Worm (Caenorhabditis elegans) whole organism, late embryonic: ENCODE data around the gene cysl-2.

Source experiments
- F13H6.1 ChIP-seq: sonication (generic microtip); optimal IDR thresholded peaks from 2 replicates; lab custom pipeline; 2016; ENCODE audit warnings: missing genetic modification characterization, missing compliant biosample characterization
- ahr-1 ChIP-seq: sonication (generic microtip); optimal IDR thresholded peaks from 2 replicates; lab custom pipeline; 2016; ENCODE audit warnings: missing genetic modification characterization, missing compliant biosample characterization
- ceh-19 ChIP-seq: fragments of 200-800 bp; sonication (Bioruptor generic); optimal IDR thresholded peaks from 2 replicates; lab custom pipeline; 2018; ENCODE audit warnings: mild to moderate bottlenecking, missing genetic modification characterization, missing compliant biosample characterization
- ceh-2 ChIP-seq: sonication (generic microtip); optimal IDR thresholded peaks from 2 replicates; lab custom pipeline; 2016; ENCODE audit warnings: missing genotype, missing genetic modification characterization, missing compliant biosample characterization
- ceh-24 ChIP-seq: sonication (generic microtip); optimal IDR thresholded peaks from 2 replicates; lab custom pipeline; 2016; ENCODE audit warnings: mild to moderate bottlenecking, missing genetic modification characterization, missing compliant biosample characterization
- ceh-48 ChIP-seq: sonication (generic microtip); optimal IDR thresholded peaks from 2 replicates; lab custom pipeline; 2016; ENCODE audit warnings: missing genetic modification characterization, inconsistent platforms, missing compliant biosample characterization
- ceh-6 ChIP-seq: fragments of 200-800 bp; sonication (Bioruptor generic); optimal IDR thresholded peaks from 2 replicates; lab custom pipeline; 2018; ENCODE audit warnings: mild to moderate bottlenecking, missing genetic modification characterization, missing compliant biosample characterization
- che-1 ChIP-seq: sonication (generic microtip); optimal IDR thresholded peaks from 2 replicates; lab custom pipeline; 2016; ENCODE audit warnings: mild to moderate bottlenecking, missing genetic modification characterization, missing compliant biosample characterization
- dve-1 ChIP-seq: sonication (generic microtip); optimal IDR thresholded peaks from 2 replicates; lab custom pipeline; 2017; ENCODE audit warnings: antibody characterized with exemption, mild to moderate bottlenecking, missing genetic modification characterization, missing compliant biosample characterization
- elt-2 ChIP-seq: sonication (generic microtip); optimal IDR thresholded peaks from 2 replicates; lab custom pipeline; 2016; ENCODE audit warnings: missing genetic modification reagents, missing genetic modification characterization, missing compliant biosample characterization
- ets-4 ChIP-seq: sonication (generic microtip); optimal IDR thresholded peaks from 2 replicates; lab custom pipeline; 2016; ENCODE audit warnings: missing genetic modification characterization, missing compliant biosample characterization
- eyg-1 ChIP-seq: sonication (generic microtip); optimal IDR thresholded peaks from 2 replicates; lab custom pipeline; 2016; ENCODE audit warnings: missing genotype, missing genetic modification characterization, missing compliant biosample characterization
- fkh-10 ChIP-seq: fragments of 150-350 bp; optimal IDR thresholded peaks from 2 replicates; lab custom pipeline; 2014; ENCODE audit warnings: missing biosample characterization, missing genetic modification reagents, missing genetic modification characterization
- gmeb-2 ChIP-seq: sonication (generic microtip); optimal IDR thresholded peaks from 2 replicates; lab custom pipeline; 2016; ENCODE audit warnings: missing genetic modification characterization, inconsistent platforms, missing compliant biosample characterization
- hlh-13 ChIP-seq: fragments of 200-800 bp; sonication (Bioruptor generic); optimal IDR thresholded peaks from 2 replicates; lab custom pipeline; 2018; ENCODE audit warnings: mild to moderate bottlenecking, missing genetic modification characterization, missing compliant biosample characterization
- hlh-15 ChIP-seq: sonication (generic microtip); optimal IDR thresholded peaks from 2 replicates; lab custom pipeline; 2016; ENCODE audit warnings: missing genetic modification characterization, missing compliant biosample characterization
- hlh-30 ChIP-seq: sonication (generic microtip); optimal IDR thresholded peaks from 2 replicates; lab custom pipeline; 2017; ENCODE audit warnings: antibody characterized with exemption, missing genetic modification characterization, missing compliant biosample characterization; ENCODE audit not compliant: insufficient read depth
- hlh-8 ChIP-seq: sonication (generic microtip); optimal IDR thresholded peaks from 2 replicates; lab custom pipeline; 2016; ENCODE audit warnings: missing genotype, missing genetic modification characterization, missing compliant biosample characterization
- lin-11 ChIP-seq: fragments of 200-800 bp; sonication (Bioruptor generic); optimal IDR thresholded peaks from 2 replicates; lab custom pipeline; 2018; ENCODE audit warnings: mild to moderate bottlenecking, missing genetic modification characterization, missing compliant biosample characterization
- madf-2 ChIP-seq: sonication (generic microtip); optimal IDR thresholded peaks from 2 replicates; lab custom pipeline; 2017; ENCODE audit warnings: missing genetic modification characterization, missing compliant biosample characterization
- nhr-11 ChIP-seq: fragments of 150-350 bp; optimal IDR thresholded peaks from 2 replicates; lab custom pipeline; 2014; ENCODE audit warnings: missing biosample characterization, missing genetic modification characterization
- nhr-232 ChIP-seq: sonication (generic microtip); optimal IDR thresholded peaks from 2 replicates; lab custom pipeline; 2016; ENCODE audit warnings: missing genetic modification characterization, missing compliant biosample characterization
- pag-3 ChIP-seq: sonication (generic microtip); optimal IDR thresholded peaks from 2 replicates; lab custom pipeline; 2016; ENCODE audit warnings: missing compliant biosample characterization, missing genetic modification characterization, borderline replicate concordance
- pax-1 ChIP-seq: fragments of 150-350 bp; optimal IDR thresholded peaks from 2 replicates; lab custom pipeline; 2014; ENCODE audit warnings: missing biosample characterization, missing genetic modification characterization
- pha-2 ChIP-seq: sonication (generic microtip); optimal IDR thresholded peaks from 2 replicates; lab custom pipeline; 2017; ENCODE audit warnings: mild to moderate bottlenecking, missing genetic modification characterization, missing compliant biosample characterization
- pha-4 ChIP-seq: fragments of 150-350 bp; optimal IDR thresholded peaks from 2 replicates; lab custom pipeline; 2018; ENCODE audit warnings: missing biosample characterization, missing genetic modification reagents, missing genetic modification characterization
- pros-1 ChIP-seq: fragments of 150-350 bp; optimal IDR thresholded peaks from 2 replicates; lab custom pipeline; 2014; ENCODE audit warnings: missing biosample characterization, missing genetic modification reagents, missing genetic modification characterization
- ref-2 ChIP-seq: sonication (generic microtip); optimal IDR thresholded peaks from 2 replicates; lab custom pipeline; 2016; ENCODE audit warnings: missing genetic modification characterization, missing compliant biosample characterization
- rnt-1 ChIP-seq: sonication (generic microtip); optimal IDR thresholded peaks from 2 replicates; lab custom pipeline; 2016; ENCODE audit warnings: missing genetic modification characterization, missing compliant biosample characterization
- sdc-2 ChIP-seq: sonication (generic microtip); optimal IDR thresholded peaks from 2 replicates; lab custom pipeline; 2016; ENCODE audit warnings: missing genotype, missing genetic modification characterization, missing compliant biosample characterization
- ttx-3 ChIP-seq: sonication (generic microtip); optimal IDR thresholded peaks from 2 replicates; lab custom pipeline; 2016; ENCODE audit warnings: missing genetic modification reagents, missing genetic modification characterization, missing compliant biosample characterization
- unc-3 ChIP-seq, 2 experiments: fragments of 200-800 bp in 1 of 2; sonication (Bioruptor generic) in 1 of 2; sonication (generic microtip) in 1 of 2; conservative IDR thresholded peaks in 1 of 2; optimal IDR thresholded peaks in 1 of 2; 2 replicates each; pipeline versions ENCODE4 v1.3.6 to Lab custom; 2016 to 2022; ENCODE audit warnings: missing compliant biosample characterization in 2 of 2, missing genetic modification characterization in 2 of 2, missing genetic modification reagents in 1 of 2
- unc-42 ChIP-seq: sonication (generic microtip); optimal IDR thresholded peaks from 2 replicates; lab custom pipeline; 2016; ENCODE audit warnings: missing genotype, missing genetic modification characterization, missing compliant biosample characterization

cysl-2 gene

ce11 chrII:14511189-14511588 is 16.9 kb upstream of the cysl-2 start, which contains the start of gene K10H10.13:
Gene K10H10.13 (minus strand): TSS chrII:14511289.
- TF ChIP-seq ttx-3 (no peak), rnt-1 (no peak), hlh-8 (tag; lab: Kevin White, UChicago) (no peak), pag-3 (tag; lab: Kevin White, UChicago) (no peak), nhr-11 (tag; lab: Kevin White, UChicago) (no peak), ceh-48 (no peak), ets-4 (no peak), ref-2 (no peak), hlh-13 (GFP tag; lab: Kevin White, UChicago) (no peak), ceh-2 (tag; lab: Kevin White, UChicago) (no peak), dve-1 (tag; lab: Kevin White, UChicago) (no peak), hlh-15 (tag; lab: Kevin White, UChicago) (no peak), pha-2 (tag; lab: Kevin White, UChicago) (no peak), ahr-1 (tag; lab: Kevin White, UChicago) (no peak), F13H6.1 (no peak), che-1 (tag; lab: Kevin White, UChicago) (no peak), pax-1 (tag; lab: Kevin White, UChicago) (no peak)

DNA sequence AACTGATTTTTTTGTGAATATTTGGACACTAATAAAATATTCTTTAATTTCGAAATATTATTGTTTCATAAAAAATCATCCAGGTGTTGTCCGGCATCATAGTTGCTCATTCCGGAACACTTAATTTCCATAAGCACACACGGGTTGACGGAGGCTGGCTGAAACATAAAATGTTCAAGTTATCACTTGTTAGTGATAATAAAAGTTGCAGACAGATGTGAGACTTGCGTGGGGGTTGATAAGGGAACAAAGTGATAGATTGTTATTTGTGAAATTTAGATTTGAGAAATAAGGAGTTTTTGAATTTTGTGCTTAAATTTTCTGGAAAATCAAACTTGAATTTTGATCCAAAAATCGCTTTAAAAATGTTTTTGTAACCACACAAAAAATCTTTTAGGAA is 15.9 kb upstream of the cysl-2 start:
- TF ChIP-seq elt-2 (tag; lab: Kevin White, UChicago) (peak; percentile 66), hlh-8 (tag; lab: Kevin White, UChicago) (no peak)

- no peak for TF ChIP-seq unc-42 (tag; lab: Kevin White, UChicago)
These were observed 13.3 kb upstream of the cysl-2 start, which contains the start of the genes K10H10.7 and K10H10.10 for ce11 chrII:14507563-14507962. Gene K10H10.7 (minus strand): TSS chrII:14507663. Gene K10H10.10 (plus strand): TSS chrII:14507766.

ce11 chrII:14506245-14506644 is 12.0 kb upstream of the cysl-2 start, which contains the start of gene K10H10.12:
Gene K10H10.12 (minus strand): TSS chrII:14506345.
- TF ChIP-seq pha-4 = no peak
- no peak for TF ChIP-seq eyg-1 (tag; lab: Kevin White, UChicago)
- TF ChIP-seq ets-4 = no peak
- TF ChIP-seq ceh-6 = no peak
- no peak for TF ChIP-seq fkh-10 (GFP tag; lab: Kevin White, UChicago)
- TF ChIP-seq lin-11 (tag; lab: Kevin White, UChicago) = no peak
- no peak for TF ChIP-seq gmeb-2
- TF ChIP-seq pros-1 (tag; lab: Kevin White, UChicago) = no peak
- TF ChIP-seq, all 69 proteins: peak for 0

DNA sequence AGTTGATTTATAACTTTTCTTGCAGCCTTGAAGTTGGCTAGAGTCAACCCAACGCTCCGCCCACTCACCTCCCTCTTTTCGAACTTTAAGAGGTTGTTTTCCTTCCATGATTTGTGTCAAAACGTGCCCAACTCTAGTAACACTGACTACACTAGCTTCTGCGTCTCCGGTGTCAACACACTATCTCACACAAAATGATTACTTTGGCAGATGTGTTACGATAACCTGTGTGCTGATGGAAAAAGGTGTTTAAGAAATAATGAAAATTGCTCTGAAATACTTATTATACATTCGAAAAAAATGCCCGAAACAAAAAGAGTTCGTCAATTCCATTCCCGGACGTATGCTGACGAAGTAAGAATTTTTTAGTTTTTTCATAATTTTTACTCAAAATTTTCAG is 8.7 kb upstream of the cysl-2 start, which contains the start of gene K10H10.6:
Gene K10H10.6, plus strand, starts transcription at position 301 of the 400 bp plus-strand sequence.
- TF ChIP-seq nhr-11 (tag; lab: Kevin White, UChicago) (no peak), madf-2 (tag; lab: Kevin White, UChicago) (no peak), pax-1 (tag; lab: Kevin White, UChicago) (no peak), hlh-30 (no peak)

DNA sequence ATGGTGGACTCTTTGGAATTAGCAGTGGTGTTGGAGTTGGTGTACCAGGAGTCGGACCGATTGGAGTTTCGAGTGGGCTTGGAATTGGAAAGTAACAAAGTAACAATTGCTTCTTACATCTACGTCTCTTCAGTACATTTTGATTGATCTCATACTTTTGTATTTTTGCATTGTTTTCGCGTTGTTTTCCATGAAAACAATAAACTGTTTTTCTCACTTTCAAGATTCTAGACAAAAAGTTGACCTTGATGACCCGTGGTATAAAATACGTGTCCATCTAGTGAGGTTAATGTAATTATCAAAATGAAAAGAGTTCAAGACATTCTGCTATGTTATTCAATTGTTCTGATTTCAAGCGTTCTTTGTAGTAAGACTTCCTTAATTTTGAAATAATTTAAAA is 7.2 kb upstream of the cysl-2 start, which contains the start of gene K10H10.5:
Gene K10H10.5, plus strand, starts transcription at position 301 of the 400 bp plus-strand sequence.
- TF ChIP-seq ahr-1 (tag; lab: Kevin White, UChicago) (no peak), pha-4 (no peak)

DNA sequence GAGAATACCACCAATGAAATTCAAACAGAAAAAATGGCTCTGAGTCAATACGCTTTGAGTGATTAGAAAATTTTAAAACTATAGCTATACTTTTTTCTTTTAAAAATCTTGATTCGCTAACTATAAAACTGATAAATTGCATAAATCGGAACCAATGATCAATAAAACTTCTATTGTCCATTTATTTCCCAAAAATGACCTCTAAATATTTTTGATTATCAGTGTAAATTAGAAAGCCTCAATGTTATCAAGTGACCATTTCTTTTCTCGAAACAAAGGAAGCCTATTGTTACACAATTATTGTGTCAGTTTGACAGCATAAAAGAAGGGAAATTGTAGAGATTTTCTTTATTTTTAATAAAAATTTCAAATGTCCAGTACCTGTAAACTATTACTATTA is 5.9 kb upstream of the cysl-2 start, which contains the start of gene K10H10.4:
Gene K10H10.4, plus strand, starts transcription at position 301 of the 400 bp plus-strand sequence.
- TF ChIP-seq elt-2 (tag; lab: Kevin White, UChicago) (no peak), ahr-1 (tag; lab: Kevin White, UChicago) (no peak), pros-1 (tag; lab: Kevin White, UChicago) (no peak), ceh-24 (tag; lab: Kevin White, UChicago) (no peak), pha-2 (tag; lab: Kevin White, UChicago) (no peak), dve-1 (tag; lab: Kevin White, UChicago) (no peak), nhr-232 (tag; lab: Kevin White, UChicago) (no peak), sdc-2 (tag; lab: Kevin White, UChicago) (no peak), unc-3 (GFP tag; conservative IDR thresholded peaks at IDR 0.05; lab: Robert Waterston, UW) (no peak), unc-3 (tag; optimal IDR thresholded peaks at IDR 0.05; lab: Kevin White, UChicago) (no peak), ceh-19 (GFP tag; lab: Kevin White, UChicago) (no peak)
